Fruit fly (Drosophila melanogaster) whole organism, wandering third instar larva: ENCODE data around the gene elB.

Experiments
- Dfd ChIP-seq: fragments of >200 bp; optimal IDR thresholded peaks from 2 replicates; lab custom pipeline; 2017; ENCODE audit warnings: missing biosample characterization, missing genetic modification characterization
- OdsH ChIP-seq: fragments of 200-800 bp; sonication (Bioruptor generic); optimal IDR thresholded peaks from 2 replicates; lab custom pipeline; 2016; ENCODE audit warnings: missing biosample characterization, mild to moderate bottlenecking, missing genetic modification characterization
- Vsx2 ChIP-seq: fragments of 200-300, 225-300 bp; sonication (Bioruptor generic); optimal IDR thresholded peaks from 2 replicates; lab custom pipeline; 2018; ENCODE audit warnings: missing biosample characterization, missing genetic modification characterization; ENCODE audit not compliant: partially characterized antibody
- br ChIP-seq: fragments of 200-800 bp; sonication (Bioruptor generic); optimal IDR thresholded peaks from 2 replicates; lab custom pipeline; 2016; ENCODE audit warnings: missing biosample characterization, missing genetic modification characterization
- h ChIP-seq: fragments of 200-800 bp; sonication (Bioruptor generic); optimal IDR thresholded peaks from 3 replicates; lab custom pipeline; 2016; ENCODE audit warnings: missing biosample characterization, mild to moderate bottlenecking, missing genetic modification characterization
- jim ChIP-seq: fragments of 175-275, 200-325 bp; sonication (Bioruptor generic); optimal IDR thresholded peaks from 2 replicates; lab custom pipeline; 2016; ENCODE audit warnings: missing biosample characterization, mild to moderate bottlenecking, missing genetic modification characterization
- lola ChIP-seq: fragments of >200 bp; optimal IDR thresholded peaks from 2 replicates; lab custom pipeline; 2017; ENCODE audit warnings: missing biosample characterization, missing genetic modification characterization
- pan ChIP-seq: fragments of >200 bp; optimal IDR thresholded peaks from 2 replicates; lab custom pipeline; 2017
- sv ChIP-seq: fragments of 200-800 bp; sonication (Bioruptor generic); optimal IDR thresholded peaks from 3 replicates; lab custom pipeline; 2016; ENCODE audit warnings: missing biosample characterization, missing genetic modification characterization
- tai ChIP-seq: sonication (Bioruptor generic); optimal IDR thresholded peaks from 2 replicates; lab custom pipeline; 2016; ENCODE audit warnings: missing biosample characterization, missing genetic modification characterization
- usp ChIP-seq: fragments of >200 bp; optimal IDR thresholded peaks from 2 replicates; lab custom pipeline; 2017; ENCODE audit warnings: missing biosample characterization, missing genetic modification characterization

dm6 chr2L:14348602-14349001 lies 60.7 kb downstream of the elB start, which contains the start of gene mTTF:
- TF ChIP-seq OdsH (GFP tag; lab: Kevin White, UChicago) (no peak), Dfd (GFP tag; lab: Kevin White, UChicago) (no peak), br (GFP tag; lab: Kevin White, UChicago) (no peak), tai (GFP tag; lab: Kevin White, UChicago) (no peak), jim (GFP tag; lab: Kevin White, UChicago) (no peak), Vsx2 (GFP tag; lab: Kevin White, UChicago) (peak; percentile 74), h (GFP tag; lab: Kevin White, UChicago) (no peak), usp (GFP tag; lab: Kevin White, UChicago) (no peak), pan (lab: Kevin White, UChicago) (no peak), sv (no peak), lola (GFP tag; lab: Kevin White, UChicago) (no peak)
